Fruit fly (Drosophila melanogaster) Kc167 (cell line): ENCODE results near the gene Srg1.

Source experiments
- Myc ChIP-seq: fragments of >200 bp; optimal IDR thresholded peaks from 2 replicates; lab custom pipeline; 2017; ENCODE audit warnings: missing external identifiers
- Sin3A ChIP-seq: fragments of >200 bp; optimal IDR thresholded peaks from 2 replicates; lab custom pipeline; 2018; ENCODE audit warnings: missing external identifiers
- h ChIP-seq: fragments of >200 bp; optimal IDR thresholded peaks from 3 replicates; lab custom pipeline; 2018; ENCODE audit warnings: missing external identifiers
- insv ChIP-seq: fragments of >200 bp; optimal IDR thresholded peaks from 3 replicates; lab custom pipeline; 2018; ENCODE audit warnings: missing external identifiers
- psq ChIP-seq: fragments of >200 bp; optimal IDR thresholded peaks from 2 replicates; lab custom pipeline; 2017; ENCODE audit warnings: missing external identifiers
- ttk ChIP-seq: sonication (Bioruptor generic); optimal IDR thresholded peaks from 2 replicates; lab custom pipeline; 2017; ENCODE audit warnings: missing external identifiers

The Srg1 gene

DNA sequence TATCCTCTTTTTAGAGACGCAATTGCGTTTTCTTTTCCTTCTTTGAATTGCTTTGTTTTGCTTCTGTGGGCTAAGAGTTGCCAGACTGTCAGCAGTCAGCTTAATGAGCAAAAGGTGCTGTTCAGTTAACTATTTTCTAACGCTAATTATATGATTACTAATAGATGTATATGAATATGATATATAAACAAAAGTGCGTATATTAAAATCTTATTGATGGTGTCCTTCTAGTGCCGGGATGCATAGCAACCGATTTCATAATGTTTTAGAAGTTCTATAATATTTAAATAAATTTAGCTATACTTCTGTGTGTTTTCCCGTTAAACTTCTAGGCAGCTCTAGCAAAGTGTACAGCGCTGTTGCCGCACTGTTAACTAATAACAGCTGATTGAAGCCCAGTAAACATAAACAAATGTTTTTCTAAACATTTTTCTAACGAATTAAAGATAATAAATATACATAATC, 34.6 kb downstream of the Srg1 start, which contains the start of the genes Kaz and CG43273:
Gene Kaz (minus strand): TSS at position 73 of the 465 bp plus-strand sequence.
Gene CG43273 (plus strand): TSS at position 415 of the 465 bp plus-strand sequence.
- TF ChIP-seq h (lab: Kevin White, UChicago) (no peak), Myc (no peak), insv (no peak)

DNA sequence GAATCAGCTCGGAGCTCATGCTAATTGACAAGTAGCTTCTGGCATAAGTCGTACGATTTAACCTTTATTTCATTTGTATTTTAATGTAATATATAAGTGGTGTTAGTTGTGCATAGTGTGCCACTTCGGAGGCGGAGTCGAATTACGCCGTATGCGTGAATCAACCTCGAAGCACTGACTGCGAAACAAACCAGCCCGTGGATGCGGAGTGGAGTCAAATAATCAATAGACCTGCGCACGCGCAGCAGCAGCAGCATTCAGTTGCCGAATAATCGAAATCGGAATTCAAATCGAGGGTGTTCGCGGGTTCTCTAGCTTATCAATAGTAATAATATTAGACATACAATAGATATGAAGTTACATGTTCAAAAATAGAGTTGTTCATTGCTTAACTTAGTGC, 36.3 kb downstream of the Srg1 start, which contains the start of gene RabX4:
Gene RabX4 (minus strand): TSS at position 176 of the 400 bp plus-strand sequence.
- TF ChIP-seq ttk (lab: Kevin White, UChicago): no peak
- TF ChIP-seq Sin3A (lab: Kevin White, UChicago): no peak
- TF ChIP-seq psq (lab: Kevin White, UChicago): no peak

DNA sequence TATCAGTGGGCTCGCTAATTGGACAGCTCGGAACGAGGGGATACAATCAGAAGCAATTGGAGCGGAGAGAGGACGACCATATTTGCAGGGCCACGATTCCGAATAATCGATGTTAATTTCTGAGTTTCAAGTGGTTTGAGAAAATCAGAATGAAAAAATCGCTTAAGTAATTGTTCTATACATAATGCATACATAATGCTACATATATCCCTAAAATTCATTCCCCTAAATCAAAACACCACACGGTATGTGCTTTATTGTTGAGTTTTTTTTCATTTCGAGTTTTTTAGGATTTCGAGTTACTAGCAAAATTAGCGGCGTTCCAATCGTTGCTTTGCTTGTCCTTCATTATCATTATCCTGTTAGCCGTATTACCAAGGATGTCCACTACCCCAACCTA, 39.0 kb downstream of the Srg1 start, which contains the start of gene niki:
Gene niki (minus strand): TSS at position 101 of the 400 bp plus-strand sequence.
- TF ChIP-seq psq (lab: Kevin White, UChicago) (no peak), insv (no peak), h (lab: Kevin White, UChicago) (no peak)

DNA sequence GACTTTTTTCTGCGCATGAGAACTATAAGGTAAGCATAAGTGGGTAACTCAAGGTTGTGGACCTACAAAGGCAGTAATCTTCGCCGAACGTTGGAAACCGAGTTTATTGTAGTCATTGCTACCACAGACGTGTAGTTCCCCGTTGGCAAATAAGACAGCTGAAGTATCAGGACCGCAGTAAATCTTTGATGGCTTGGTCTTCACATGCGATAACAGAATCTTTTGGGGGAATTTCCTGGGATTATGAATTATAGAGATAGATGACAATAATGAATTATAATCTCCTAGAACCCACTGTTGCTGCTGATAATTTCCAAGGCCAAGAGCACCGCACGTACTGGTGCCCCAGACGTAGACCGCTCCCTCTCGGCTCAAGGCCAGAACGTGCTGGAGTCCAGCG, 41.5 kb downstream of the Srg1 start:
- TF ChIP-seq h (lab: Kevin White, UChicago) (no peak), Myc (no peak), insv (no peak), Sin3A (lab: Kevin White, UChicago) (no peak), ttk (lab: Kevin White, UChicago) (no peak), psq (lab: Kevin White, UChicago) (no peak)

DNA sequence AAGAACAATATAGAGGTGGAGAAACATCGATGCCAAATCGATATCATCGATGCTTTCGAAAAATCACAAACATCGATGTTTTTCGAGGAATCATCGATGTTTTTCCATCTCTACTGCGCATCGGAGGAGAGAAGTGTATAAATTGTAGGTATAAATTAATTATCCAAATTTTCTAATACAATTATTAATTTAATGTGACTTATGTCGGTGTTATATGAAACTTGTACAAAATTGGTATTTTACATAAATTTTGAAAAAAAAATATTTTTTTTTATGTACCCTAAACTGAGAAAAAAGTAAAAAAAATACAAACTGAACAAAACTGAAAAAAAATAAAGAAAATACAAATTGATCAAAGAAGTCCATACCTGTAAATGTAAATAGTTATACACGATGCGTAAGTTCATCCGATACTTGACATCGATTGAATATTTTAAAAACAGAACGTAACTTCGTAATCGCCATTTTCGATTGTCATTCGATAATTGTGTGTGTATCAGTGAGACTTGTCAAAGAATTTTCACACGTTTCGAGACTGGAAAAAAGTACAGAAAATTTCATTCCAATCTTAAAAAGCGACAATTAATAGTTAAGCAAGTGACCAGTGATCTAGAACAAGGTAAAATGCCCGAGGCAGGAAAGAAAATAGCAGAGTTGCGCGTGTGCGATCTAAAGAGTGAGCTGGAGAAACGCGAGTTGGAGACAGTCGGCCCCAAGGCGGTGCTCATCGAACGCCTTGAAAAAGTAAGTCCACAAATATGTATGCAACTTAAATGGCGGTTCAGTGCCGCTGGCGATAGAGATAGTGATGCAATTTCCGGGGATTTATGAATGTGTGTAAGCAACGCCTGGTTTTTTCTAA, 47.3 kb downstream of the Srg1 start, which contains the start of the genes CG5808 and Saf-B:
Gene CG5808 (minus strand): TSS at position 15 of the 862 bp plus-strand sequence.
Gene Saf-B (plus strand): TSS at position 472 of the 862 bp plus-strand sequence.
- TF ChIP-seq Sin3A (lab: Kevin White, UChicago) (no peak), h (lab: Kevin White, UChicago) (no peak), Myc (no peak), insv (no peak), ttk (lab: Kevin White, UChicago) (no peak), psq (lab: Kevin White, UChicago) (no peak)
